Worm (Caenorhabditis elegans): ENCODE data around the gene nhr-192.

nhr-192 gene

ce11 chrV:10030992-10031383 lies 39.5 kb downstream of the nhr-192 start, which contains the start of gene acl-2:
TSS of gene acl-2 (minus strand) at chrV:10031092.
- TF ChIP-seq elt-2 (tag; optimal IDR thresholded peaks at IDR 0.05) (no peak), lin-11 (tag; optimal IDR thresholded peaks at IDR 0.05) (no peak), mec-3 (tag; optimal IDR thresholded peaks at IDR 0.05; ENCODE audit: borderline replicate concordance) (no peak), hlh-6 (tag; optimal IDR thresholded peaks at IDR 0.05) (no peak), tbx-2 (tag; optimal IDR thresholded peaks at IDR 0.05) (no peak), sdc-2 (tag; optimal IDR thresholded peaks at IDR 0.05) (no peak), ets-4 (tag; optimal IDR thresholded peaks at IDR 0.05) (no peak), ama-1 (optimal IDR thresholded peaks at IDR 0.05) (no peak), ceh-19 (GFP tag; optimal IDR thresholded peaks at IDR 0.05) (no peak), T23F11.4 (GFP tag; optimal IDR thresholded peaks at IDR 0.05) (no peak)

ce11 chrV:10023062-10023536 lies 47.3 kb downstream of the nhr-192 start:
- TF ChIP-seq ama-1 (optimal IDR thresholded peaks at IDR 0.05), result no peak
- TF ChIP-seq ceh-18 (tag; optimal IDR thresholded peaks at IDR 0.05), result no peak
- no peak for TF ChIP-seq ceh-31 (tag; optimal IDR thresholded peaks at IDR 0.05)
- TF ChIP-seq lim-6 (tag; optimal IDR thresholded peaks at IDR 0.05), result no peak
- no peak for TF ChIP-seq ets-4 (tag; optimal IDR thresholded peaks at IDR 0.05)
- no peak for TF ChIP-seq gmeb-2 (tag; optimal IDR thresholded peaks at IDR 0.05)
- no peak for TF ChIP-seq nhr-232 (tag; optimal IDR thresholded peaks at IDR 0.05)
- no peak for TF ChIP-seq ceh-14 (tag; optimal IDR thresholded peaks at IDR 0.05)
- no peak for TF ChIP-seq sox-2 (GFP tag; IDR thresholded peaks at IDR 0.05)
- no peak for TF ChIP-seq unc-86 (tag; optimal IDR thresholded peaks at IDR 0.05)
- no peak for TF ChIP-seq dve-1 (tag; optimal IDR thresholded peaks at IDR 0.05)
- TF ChIP-seq ceh-2 (tag; optimal IDR thresholded peaks at IDR 0.05), result no peak

- peak; percentile 46 for TF ChIP-seq unc-55 (GFP tag; optimal IDR thresholded peaks at IDR 0.05)
- peak; percentile 6 for TF ChIP-seq nfya-1 (tag; optimal IDR thresholded peaks at IDR 0.05)
- TF ChIP-seq K09A11.1 (tag; optimal IDR thresholded peaks at IDR 0.05; ENCODE audit: insufficient read depth), result no peak
- TF ChIP-seq ttx-3 (tag; optimal IDR thresholded peaks at IDR 0.05), result no peak
- no peak for TF ChIP-seq unc-42 (tag; optimal IDR thresholded peaks at IDR 0.05)
- TF ChIP-seq F13H6.1 (tag; optimal IDR thresholded peaks at IDR 0.05), result no peak
- TF ChIP-seq dve-1 (tag; optimal IDR thresholded peaks at IDR 0.05), result no peak
- no peak for TF ChIP-seq mec-3 (tag; optimal IDR thresholded peaks at IDR 0.05; ENCODE audit: borderline replicate concordance)
- peak; percentile 31 for TF ChIP-seq hlh-30 (tag; optimal IDR thresholded peaks at IDR 0.05; ENCODE audit: insufficient read depth)
Observed at ce11 chrV:10019934-10020333, 50.5 kb downstream of the nhr-192 start.

Measured in whole organism, late embryonic.